Fruit fly (Drosophila melanogaster) whole organism, embryonic: ENCODE data around the gene gro.

ENCODE experiments used
- CG31388 ChIP-seq: fragments of 200-800 bp; sonication (Bioruptor generic); optimal IDR thresholded peaks from 2 replicates; lab custom pipeline; 2016; ENCODE audit warnings: missing biosample characterization, missing genetic modification characterization
- CG9609 ChIP-seq: fragments of 200-800 bp; sonication (Bioruptor generic); optimal IDR thresholded peaks from 3 replicates; lab custom pipeline; 2016; ENCODE audit warnings: missing biosample characterization, missing genetic modification characterization
- ato ChIP-seq: fragments of 200-800 bp; sonication (Bioruptor generic); IDR thresholded peaks from 2 replicates; pipeline ENCODE4 v1.3.6; 2022; ENCODE audit warnings: missing biosample characterization, missing genetic modification characterization; ENCODE audit not compliant: partially characterized antibody
- pan ChIP-seq, 4 experiments: fragments of >200 bp in 3 of 4; fragments of 200-800 bp in 1 of 4; sonication (Bioruptor generic) in 1 of 4; optimal IDR thresholded peaks in 3 of 4; IDR thresholded peaks in 1 of 4; 2 replicates each; pipeline versions ENCODE4 v1.3.6 to Lab custom; 2017 to 2022; ENCODE audit warnings: missing biosample characterization in 2 of 4, missing genetic modification characterization in 2 of 4, mixed read lengths in 1 of 4

- no peak for TF ChIP-seq CG31388 (GFP tag; lab: Kevin White, UChicago)
- no peak for TF ChIP-seq ato
- TF ChIP-seq pan (optimal IDR thresholded peaks at IDR 0.05; lab: Kevin White, UChicago) = no peak
- TF ChIP-seq pan (GFP tag; optimal IDR thresholded peaks at IDR 0.05 in 1 of 2, IDR thresholded peaks at IDR 0.05 in 1 of 2) = no peak
- no peak for TF ChIP-seq CG9609 (GFP tag; lab: Kevin White, UChicago)
Observed at dm6 chr3R:26058066-26058465, 16.5 kb downstream of the gro start, which contains the start of the genes PIG-P and Tcs6.
